Worm (Caenorhabditis elegans) whole organism, L3 larva: ENCODE data around the gene F09E10.5.
A peak's percentile ranks its signal among the peaks of the same experiment; 100 is the strongest.

Source experiments
- R02D3.7 ChIP-seq: fragments of 150-350 bp; optimal IDR thresholded peaks from 2 replicates; lab custom pipeline; 2014; ENCODE audit warnings: missing biosample characterization, missing genetic modification characterization
- ZK546.5 ChIP-seq: sonication (generic microtip); optimal IDR thresholded peaks from 2 replicates; lab custom pipeline; 2017; ENCODE audit warnings: missing biosample characterization, missing genetic modification characterization
- aly-2 ChIP-seq: fragments of 150-350 bp; optimal IDR thresholded peaks from 2 replicates; lab custom pipeline; 2014; ENCODE audit warnings: missing biosample characterization, missing genetic modification characterization
- ceh-16 ChIP-seq: sonication (generic microtip); optimal IDR thresholded peaks from 2 replicates; lab custom pipeline; 2017; ENCODE audit warnings: missing biosample characterization, missing genetic modification characterization
- ceh-28 ChIP-seq: fragments of 150-350 bp; optimal IDR thresholded peaks from 2 replicates; lab custom pipeline; 2014; ENCODE audit warnings: missing biosample characterization, missing genetic modification reagents, missing genetic modification characterization
- ceh-82 ChIP-seq: fragments of 150-350 bp; optimal IDR thresholded peaks from 2 replicates; lab custom pipeline; 2014; ENCODE audit warnings: missing biosample characterization, missing genetic modification characterization
- ceh-9 ChIP-seq: sonication (generic microtip); optimal IDR thresholded peaks from 2 replicates; lab custom pipeline; 2018; ENCODE audit warnings: missing biosample characterization, missing genetic modification characterization
- egl-27 ChIP-seq: sonication (generic microtip); optimal IDR thresholded peaks from 4 replicates; lab custom pipeline; 2017; ENCODE audit warnings: missing biosample characterization, missing genetic modification reagents, missing genetic modification characterization
- elt-1 ChIP-seq: fragments of 150-350 bp; optimal IDR thresholded peaks from 2 replicates; lab custom pipeline; 2014; ENCODE audit warnings: missing biosample characterization, missing genetic modification characterization
- elt-2 ChIP-seq: sonication (generic microtip); optimal IDR thresholded peaks from 2 replicates; lab custom pipeline; 2016; ENCODE audit warnings: missing genetic modification reagents, mild to moderate bottlenecking, missing genetic modification characterization, missing compliant biosample characterization
- fkh-10 ChIP-seq: sonication (generic microtip); optimal IDR thresholded peaks from 2 replicates; lab custom pipeline; 2017; ENCODE audit warnings: missing biosample characterization, missing genetic modification reagents, missing genetic modification characterization
- fkh-2 ChIP-seq: fragments of 150-350 bp; optimal IDR thresholded peaks from 2 replicates; lab custom pipeline; 2014; ENCODE audit warnings: missing biosample characterization, missing genetic modification reagents, missing genetic modification characterization
- fos-1 ChIP-seq: fragments of 150-350 bp; optimal IDR thresholded peaks from 2 replicates; lab custom pipeline; 2014; ENCODE audit warnings: missing biosample characterization, missing genetic modification characterization
- hmg-11 ChIP-seq: sonication (generic microtip); optimal IDR thresholded peaks from 2 replicates; lab custom pipeline; 2016; ENCODE audit warnings: missing genetic modification characterization, missing compliant biosample characterization
- jun-1 ChIP-seq: fragments of 150-350 bp; optimal IDR thresholded peaks from 2 replicates; lab custom pipeline; 2014; ENCODE audit warnings: missing biosample characterization, missing genetic modification reagents, missing genetic modification characterization
- lin-15B ChIP-seq: fragments of 150-350 bp; optimal IDR thresholded peaks from 2 replicates; lab custom pipeline; 2014; ENCODE audit warnings: missing biosample characterization, missing genetic modification characterization
- lin-39 ChIP-seq: fragments of 150-350 bp; optimal IDR thresholded peaks from 2 replicates; lab custom pipeline; 2018; ENCODE audit warnings: missing biosample characterization, missing genetic modification reagents, missing genetic modification characterization
- lsy-12 ChIP-seq: sonication (generic microtip); optimal IDR thresholded peaks from 2 replicates; lab custom pipeline; 2016; ENCODE audit warnings: mild to moderate bottlenecking, missing genetic modification characterization, missing compliant biosample characterization
- mdl-1 ChIP-seq: fragments of 150-350 bp; optimal IDR thresholded peaks from 2 replicates; lab custom pipeline; 2014; ENCODE audit warnings: missing biosample characterization, missing genetic modification characterization
- nfya-1 ChIP-seq: sonication (generic microtip); optimal IDR thresholded peaks from 2 replicates; lab custom pipeline; 2017; ENCODE audit warnings: missing genetic modification characterization, mild to moderate bottlenecking, missing compliant biosample characterization, antibody characterized with exemption, moderate library complexity; ENCODE audit not compliant: insufficient read depth
- nhr-23 ChIP-seq: fragments of 150-350 bp; optimal IDR thresholded peaks from 2 replicates; lab custom pipeline; 2014; ENCODE audit warnings: missing biosample characterization, missing genetic modification reagents, missing genetic modification characterization
- nhr-25 ChIP-seq: sonication (generic microtip); optimal IDR thresholded peaks from 2 replicates; lab custom pipeline; 2017; ENCODE audit warnings: missing biosample characterization, missing genetic modification characterization
- nhr-28 ChIP-seq: fragments of 150-350 bp; optimal IDR thresholded peaks from 2 replicates; lab custom pipeline; 2014; ENCODE audit warnings: missing biosample characterization, missing genetic modification characterization
- nhr-43 ChIP-seq: sonication (generic microtip); optimal IDR thresholded peaks from 2 replicates; lab custom pipeline; 2016; ENCODE audit warnings: mild to moderate bottlenecking, missing genetic modification characterization, missing compliant biosample characterization; ENCODE audit not compliant: poor library complexity, severe bottlenecking
- nhr-67 ChIP-seq: fragments of 150-350 bp; optimal IDR thresholded peaks from 2 replicates; lab custom pipeline; 2014; ENCODE audit warnings: missing biosample characterization, missing genetic modification characterization
- nhr-76 ChIP-seq: fragments of 150-350 bp; sonication (generic microtip); optimal IDR thresholded peaks from 5 replicates; lab custom pipeline; 2014; ENCODE audit warnings: missing biosample characterization, missing genetic modification characterization
- nhr-77 ChIP-seq: fragments of 150-350 bp; optimal IDR thresholded peaks from 2 replicates; lab custom pipeline; 2014; ENCODE audit warnings: missing biosample characterization, missing genetic modification characterization
- pha-4 ChIP-seq: fragments of 150-350 bp; optimal IDR thresholded peaks from 2 replicates; lab custom pipeline; 2014; ENCODE audit warnings: missing biosample characterization, missing genetic modification reagents, missing genetic modification characterization
- pqm-1 ChIP-seq: fragments of 150-350 bp; optimal IDR thresholded peaks from 2 replicates; lab custom pipeline; 2017; ENCODE audit warnings: missing biosample characterization, missing genetic modification characterization, inconsistent platforms
- sea-2 ChIP-seq: fragments of 150-350 bp; sonication (generic microtip); optimal IDR thresholded peaks from 4 replicates; lab custom pipeline; 2014; ENCODE audit warnings: missing biosample characterization, missing genetic modification reagents, missing genetic modification characterization
- skn-1 ChIP-seq: fragments of 150-350 bp; optimal IDR thresholded peaks from 2 replicates; lab custom pipeline; 2014; ENCODE audit warnings: missing biosample characterization, missing genetic modification characterization
- snpc-4 ChIP-seq: fragments of 150-350 bp; optimal IDR thresholded peaks from 2 replicates; lab custom pipeline; 2014; ENCODE audit warnings: missing biosample characterization, missing genetic modification characterization
- tbx-2 ChIP-seq: sonication (generic microtip); optimal IDR thresholded peaks from 2 replicates; lab custom pipeline; 2016; ENCODE audit warnings: mild to moderate bottlenecking, missing genetic modification characterization, missing compliant biosample characterization
- unc-39 ChIP-seq: sonication (generic microtip); optimal IDR thresholded peaks from 4 replicates; lab custom pipeline; 2017; ENCODE audit warnings: missing biosample characterization, missing genetic modification characterization
- unc-62 ChIP-seq: fragments of 150-350 bp; sonication (generic microtip); optimal IDR thresholded peaks from 4 replicates; lab custom pipeline; 2014; ENCODE audit warnings: missing biosample characterization, missing genetic modification reagents, missing genetic modification characterization
- zag-1 ChIP-seq: fragments of 150-350 bp; optimal IDR thresholded peaks from 2 replicates; lab custom pipeline; 2014; ENCODE audit warnings: missing biosample characterization, missing genetic modification characterization
- ztf-11 ChIP-seq: fragments of 150-350 bp; optimal IDR thresholded peaks from 2 replicates; lab custom pipeline; 2014; ENCODE audit warnings: missing biosample characterization, missing genetic modification characterization
- ztf-4 ChIP-seq: fragments of 150-350 bp; optimal IDR thresholded peaks from 2 replicates; lab custom pipeline; 2014; ENCODE audit warnings: missing biosample characterization, missing genetic modification characterization

F09E10.5 gene

ce11 chrX:1488775-1489174, 5.4 kb downstream of the F09E10.5 start:
- TF ChIP-seq lsy-12 (tag; lab: Kevin White, UChicago) (peak; percentile 19), lin-15B (tag; lab: Kevin White, UChicago) (no peak)

DNA sequence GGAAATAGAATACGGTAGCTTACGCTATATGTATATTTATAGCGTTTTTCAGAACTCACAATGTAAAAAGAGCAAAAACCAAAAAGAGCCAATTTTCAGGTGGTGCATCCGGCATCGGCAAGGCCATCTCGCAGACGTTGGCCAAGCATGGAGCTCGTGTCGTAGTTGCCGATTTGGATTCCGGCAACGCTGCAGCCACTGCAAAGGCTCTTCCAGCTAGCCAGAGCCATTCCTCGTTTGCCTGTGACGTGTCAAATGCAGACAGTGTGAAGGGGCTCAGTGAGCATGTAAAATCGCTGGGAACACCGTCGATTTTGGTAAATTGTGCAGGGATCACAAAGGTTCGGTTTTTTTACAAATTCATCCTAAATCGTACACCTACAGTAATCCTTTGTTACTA, 7.1 kb downstream of the F09E10.5 start:
- no peak for TF ChIP-seq nhr-77
- TF ChIP-seq nhr-43 (tag; lab: Kevin White, UChicago): no peak
- no peak for TF ChIP-seq unc-39
- TF ChIP-seq unc-62 (GFP tag; lab: Kevin White, UChicago): no peak
- TF ChIP-seq tbx-2 (tag; lab: Kevin White, UChicago): no peak
- TF ChIP-seq R02D3.7 (tag; lab: Kevin White, UChicago): no peak

ce11 chrX:1486135-1486648, 8.0 kb downstream of the F09E10.5 start, which contains the start of the genes D1005.10 and dhs-25:
TSS of gene D1005.10 (minus strand) at chrX:1486185.
TSS of gene dhs-25 (plus strand) at chrX:1486532.
- no peak for TF ChIP-seq tbx-2 (tag; lab: Kevin White, UChicago)
- peak; percentile 88 for TF ChIP-seq pha-4 (tag; lab: Kevin White, UChicago)
- peak; percentile 81 for TF ChIP-seq ceh-28 (tag; lab: Kevin White, UChicago)
- TF ChIP-seq nhr-77: no peak
- TF ChIP-seq nhr-43 (tag; lab: Kevin White, UChicago): peak; percentile 84
- no peak for TF ChIP-seq snpc-4 (tag; lab: Kevin White, UChicago)
- TF ChIP-seq pqm-1 (tag; lab: Kevin White, UChicago): peak; percentile 84
- peak; percentile 59 for TF ChIP-seq hmg-11 (tag; lab: Kevin White, UChicago)
- peak; percentile 1 for TF ChIP-seq fos-1 (tag; lab: Kevin White, UChicago)
- peak; percentile 68 for TF ChIP-seq jun-1 (tag; lab: Kevin White, UChicago)
- peak; percentile 4 for TF ChIP-seq ztf-4
- no peak for TF ChIP-seq fkh-2 (tag; lab: Kevin White, UChicago)
- TF ChIP-seq lin-39 (tag; lab: Kevin White, UChicago): peak; percentile 46
- no peak for TF ChIP-seq unc-39
- TF ChIP-seq elt-1: no peak
- TF ChIP-seq nfya-1 (tag; lab: Kevin White, UChicago): peak; percentile 72
- TF ChIP-seq nhr-25 (tag; lab: Kevin White, UChicago): peak; percentile 91
- TF ChIP-seq egl-27 (tag; lab: Kevin White, UChicago): no peak
- peak; percentile 84 for TF ChIP-seq nhr-23 (tag; lab: Kevin White, UChicago)
- TF ChIP-seq elt-2 (tag; lab: Kevin White, UChicago): peak; percentile 91
- TF ChIP-seq nhr-28 (tag; lab: Kevin White, UChicago): no peak
- TF ChIP-seq skn-1 (tag; lab: Kevin White, UChicago): peak; percentile 46

DNA sequence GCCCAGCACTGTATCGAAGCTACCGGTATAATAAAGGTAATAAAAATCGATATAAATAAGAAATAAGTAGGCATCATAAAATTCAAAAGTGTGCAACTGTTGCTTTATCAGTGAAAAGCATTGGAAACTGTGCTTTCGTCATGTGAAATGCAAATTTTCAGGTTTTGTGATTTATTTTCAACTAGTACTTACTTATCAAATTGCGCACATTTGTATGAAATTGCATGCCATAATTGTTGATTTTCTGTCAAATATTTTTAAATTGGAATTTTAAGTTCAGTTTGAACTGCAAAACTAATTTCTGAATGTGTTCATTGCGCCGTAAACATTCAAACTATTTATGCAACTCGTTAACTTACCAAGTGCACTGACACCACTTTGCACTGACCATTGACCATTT, 8.4 kb downstream of the F09E10.5 start, which contains the start of gene D1005.4:
D1005.4 (minus strand) TSS at position 101 of the 400 bp plus-strand sequence.
- TF ChIP-seq fkh-10 (GFP tag; lab: Kevin White, UChicago) (no peak), fos-1 (tag; lab: Kevin White, UChicago) (no peak), hmg-11 (tag; lab: Kevin White, UChicago) (no peak), zag-1 (tag; lab: Kevin White, UChicago) (no peak), skn-1 (tag; lab: Kevin White, UChicago) (no peak), lin-39 (tag; lab: Kevin White, UChicago) (no peak), egl-27 (tag; lab: Kevin White, UChicago) (no peak), aly-2 (tag; lab: Kevin White, UChicago) (no peak), ceh-9 (no peak), nfya-1 (tag; lab: Kevin White, UChicago) (no peak), unc-39 (no peak), pqm-1 (tag; lab: Kevin White, UChicago) (no peak), tbx-2 (tag; lab: Kevin White, UChicago) (no peak), nhr-76 (tag; lab: Kevin White, UChicago) (no peak), nhr-23 (tag; lab: Kevin White, UChicago) (no peak), nhr-67 (no peak), R02D3.7 (tag; lab: Kevin White, UChicago) (no peak)

DNA sequence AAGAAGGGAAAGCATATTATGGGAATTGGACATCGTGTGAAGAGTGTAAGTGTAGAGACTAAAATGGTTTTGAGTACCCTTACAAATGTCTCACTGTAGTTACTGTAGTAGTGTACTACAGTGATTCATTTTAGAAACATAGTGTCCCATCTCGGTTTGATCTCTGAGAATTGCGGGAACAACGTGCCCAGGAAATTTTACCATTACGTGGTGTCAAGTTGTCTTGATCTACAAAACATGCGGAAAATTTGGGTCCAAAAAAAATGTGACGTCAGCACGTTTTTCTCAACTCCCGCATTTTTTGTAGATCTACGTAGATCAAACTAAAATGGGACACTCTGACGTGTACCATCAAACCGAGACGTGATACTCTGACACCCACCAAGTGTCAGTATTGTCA, 10.9 kb downstream of the F09E10.5 start:
- TF ChIP-seq ceh-16 (tag; lab: Kevin White, UChicago): no peak
- no peak for TF ChIP-seq nhr-25 (tag; lab: Kevin White, UChicago)
- TF ChIP-seq mdl-1 (tag; lab: Kevin White, UChicago): no peak
- TF ChIP-seq elt-1: no peak
- TF ChIP-seq ztf-11: no peak
- TF ChIP-seq ceh-82 (tag; lab: Kevin White, UChicago): no peak
- no peak for TF ChIP-seq ZK546.5 (tag; lab: Kevin White, UChicago)
- no peak for TF ChIP-seq R02D3.7 (tag; lab: Kevin White, UChicago)
- no peak for TF ChIP-seq jun-1 (tag; lab: Kevin White, UChicago)
- TF ChIP-seq sea-2: no peak
